Worm (Caenorhabditis elegans) whole organism, mixed stage, embryonic: ENCODE results near the gene dod-17.

Source experiments
- hlh-1 ChIP-seq: fragments of 150-350 bp; optimal IDR thresholded peaks from 2 replicates; lab custom pipeline; 2014; ENCODE audit warnings: missing biosample characterization, missing genetic modification reagents, missing genetic modification characterization
- lin-13 ChIP-seq: fragments of 150-350 bp; optimal IDR thresholded peaks from 2 replicates; lab custom pipeline; 2014; ENCODE audit warnings: missing biosample characterization, missing genetic modification characterization
- lsy-2 ChIP-seq: fragments of 150-350 bp; optimal IDR thresholded peaks from 2 replicates; lab custom pipeline; 2014; ENCODE audit warnings: missing biosample characterization, missing genetic modification characterization
- mab-5 ChIP-seq: fragments of 150-350 bp; optimal IDR thresholded peaks from 2 replicates; lab custom pipeline; 2014; ENCODE audit warnings: missing biosample characterization, missing genetic modification characterization
- nhr-12 ChIP-seq: fragments of 150-350 bp; optimal IDR thresholded peaks from 2 replicates; lab custom pipeline; 2014; ENCODE audit warnings: missing biosample characterization, missing genetic modification characterization
- sem-2 ChIP-seq: fragments of 200-800 bp; sonication (Bioruptor generic); optimal IDR thresholded peaks from 2 replicates; lab custom pipeline; 2018; ENCODE audit warnings: mild to moderate bottlenecking, missing genetic modification characterization, missing compliant biosample characterization
- snpc-4 ChIP-seq: fragments of 150-350 bp; optimal IDR thresholded peaks from 2 replicates; lab custom pipeline; 2014; ENCODE audit warnings: missing biosample characterization, missing genetic modification characterization
- unc-39 ChIP-seq: fragments of 150-350 bp; optimal IDR thresholded peaks from 2 replicates; lab custom pipeline; 2014; ENCODE audit warnings: missing biosample characterization, missing genetic modification characterization
- unc-62 ChIP-seq: fragments of 150-350 bp; optimal IDR thresholded peaks from 2 replicates; lab custom pipeline; 2014; ENCODE audit warnings: missing biosample characterization, missing genetic modification reagents, missing genetic modification characterization
- ztf-11 ChIP-seq: fragments of 150-350 bp; optimal IDR thresholded peaks from 2 replicates; lab custom pipeline; 2014; ENCODE audit warnings: missing biosample characterization, missing genetic modification characterization

DNA sequence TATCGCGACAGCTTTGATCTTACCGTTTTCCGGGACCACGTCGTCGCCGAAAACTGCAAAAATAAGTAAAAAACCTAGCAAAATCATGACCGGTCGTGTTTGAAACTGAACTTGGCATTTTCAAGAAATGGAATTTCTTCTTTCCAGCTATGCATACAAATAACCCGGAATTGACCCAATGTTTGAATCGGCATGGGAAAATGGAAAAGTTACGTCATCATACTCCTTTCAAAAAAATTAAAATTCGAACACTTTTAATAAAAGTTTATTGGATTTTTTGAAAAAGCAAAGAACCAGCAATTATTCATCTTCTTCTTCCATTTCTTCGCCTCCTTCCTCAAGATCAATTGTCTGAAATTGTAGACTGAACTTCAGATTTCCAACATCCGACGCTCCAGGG is 18.3 kb downstream of the dod-17 start, which contains the start of gene K10D11.4:
- TF ChIP-seq unc-62 (GFP tag; lab: Kevin White, UChicago) (no peak), lsy-2 (no peak), hlh-1 (no peak), snpc-4 (tag; lab: Kevin White, UChicago) (no peak), nhr-12 (tag; lab: Kevin White, UChicago) (no peak), mab-5 (tag; lab: Kevin White, UChicago) (no peak), unc-39 (tag; lab: Kevin White, UChicago) (no peak), lin-13 (tag; lab: Kevin White, UChicago) (no peak), sem-2 (GFP tag; lab: Kevin White, UChicago) (no peak), ztf-11 (tag; lab: Kevin White, UChicago) (no peak)
